Worm (Caenorhabditis elegans) whole organism, young adult: Measurements from ENCODE around the gene his-40.

Source experiments
- B0019.2 ChIP-seq: fragments of 200-800 bp; sonication (Bioruptor generic); conservative IDR thresholded peaks from 2 replicates; pipeline ENCODE4 v1.3.6; 2022; ENCODE audit warnings: missing genetic modification reagents, missing genetic modification characterization, missing compliant biosample characterization
- C17E4.6 ChIP-seq: fragments of 200-800 bp; sonication (Bioruptor generic); IDR thresholded peaks from 2 replicates; pipeline ENCODE4 v1.3.6; 2022; ENCODE audit warnings: missing genetic modification reagents, missing genetic modification characterization, missing compliant biosample characterization
- F22D6.2 ChIP-seq: sonication (generic microtip); optimal IDR thresholded peaks from 2 replicates; lab custom pipeline; 2016; ENCODE audit warnings: mild to moderate bottlenecking, missing genetic modification characterization, missing compliant biosample characterization
- F33H1.4 ChIP-seq: fragments of 200-800 bp; sonication (Bioruptor generic); IDR thresholded peaks from 2 replicates; pipeline ENCODE4 v1.3.6; 2022; ENCODE audit warnings: missing genetic modification reagents, missing genetic modification characterization, missing compliant biosample characterization
- F55B11.4 ChIP-seq: sonication (generic microtip); optimal IDR thresholded peaks from 2 replicates; lab custom pipeline; 2016; ENCODE audit warnings: missing compliant biosample characterization, missing genetic modification characterization, borderline replicate concordance; ENCODE audit not compliant: insufficient read depth
- K11D2.4 ChIP-seq: fragments of 200-800 bp; sonication (Bioruptor generic); IDR thresholded peaks from 2 replicates; pipeline ENCODE4 v1.3.6; 2022; ENCODE audit warnings: missing genetic modification reagents, missing genetic modification characterization, missing compliant biosample characterization
- T07F8.4 ChIP-seq: sonication (generic microtip); optimal IDR thresholded peaks from 2 replicates; lab custom pipeline; 2016; ENCODE audit warnings: mild to moderate bottlenecking, missing genetic modification characterization, moderate library complexity, missing compliant biosample characterization
- Y53F4B.3 ChIP-seq: fragments of 200-800 bp; sonication (Bioruptor generic); IDR thresholded peaks from 2 replicates; pipeline ENCODE4 v1.3.6; 2022; ENCODE audit warnings: missing genetic modification reagents, missing genetic modification characterization, missing compliant biosample characterization
- Y67H2A.10 ChIP-seq: fragments of 200-800 bp; sonication (Bioruptor generic); conservative IDR thresholded peaks from 2 replicates; pipeline ENCODE4 v1.3.6; 2022; ENCODE audit warnings: missing genetic modification reagents, missing genetic modification characterization, missing compliant biosample characterization
- aptf-2 ChIP-seq: fragments of 200-800 bp; sonication (Bioruptor generic); conservative IDR thresholded peaks from 2 replicates; pipeline ENCODE4 v1.3.6; 2022; ENCODE audit warnings: missing genetic modification reagents, missing genetic modification characterization, missing compliant biosample characterization
- aptf-3 ChIP-seq: fragments of 200-800 bp; sonication (Bioruptor generic); IDR thresholded peaks from 2 replicates; pipeline ENCODE4 v1.3.6; 2022; ENCODE audit warnings: missing genetic modification characterization, missing compliant biosample characterization
- athp-1 ChIP-seq: sonication (generic microtip); optimal IDR thresholded peaks from 2 replicates; lab custom pipeline; 2017; ENCODE audit warnings: mild to moderate bottlenecking, missing genetic modification characterization, missing compliant biosample characterization
- bed-2 ChIP-seq: fragments of 200-800 bp; sonication (Bioruptor generic); IDR thresholded peaks from 2 replicates; pipeline ENCODE4 v1.3.6; 2022; ENCODE audit warnings: missing genetic modification reagents, missing genetic modification characterization, missing compliant biosample characterization
- cebp-1 ChIP-seq, 2 experiments: fragments of 200-800 bp in 1 of 2; sonication (Bioruptor generic) in 1 of 2; sonication (generic microtip) in 1 of 2; IDR thresholded peaks in 1 of 2; optimal IDR thresholded peaks in 1 of 2; 2 replicates each; pipeline versions ENCODE4 v1.3.6 to Lab custom; 2017 to 2022; ENCODE audit warnings: missing compliant biosample characterization in 2 of 2, missing genetic modification characterization in 2 of 2, mild to moderate bottlenecking in 1 of 2, missing genetic modification reagents in 1 of 2, moderate library complexity in 1 of 2
- ceh-27 ChIP-seq: fragments of 200-800 bp; sonication (Bioruptor generic); optimal IDR thresholded peaks from 2 replicates; lab custom pipeline; 2018; ENCODE audit warnings: mild to moderate bottlenecking, missing genetic modification characterization, moderate library complexity, missing compliant biosample characterization
- die-1 ChIP-seq: sonication (generic microtip); optimal IDR thresholded peaks from 2 replicates; lab custom pipeline; 2016; ENCODE audit warnings: missing genotype, mild to moderate bottlenecking, missing genetic modification characterization, missing compliant biosample characterization
- dox-1 ChIP-seq: fragments of 200-800 bp; sonication (Bioruptor generic); IDR thresholded peaks from 2 replicates; pipeline ENCODE4 v1.3.6; 2022; ENCODE audit warnings: missing genetic modification reagents, missing genetic modification characterization, missing compliant biosample characterization
- efl-1 ChIP-seq: fragments of 150-350 bp; optimal IDR thresholded peaks from 2 replicates; lab custom pipeline; 2014; ENCODE audit warnings: missing biosample characterization, missing genetic modification reagents, missing genetic modification characterization
- egl-18 ChIP-seq: fragments of 200-800 bp; sonication (Bioruptor generic); IDR thresholded peaks from 2 replicates; pipeline ENCODE4 v1.3.6; 2022; ENCODE audit warnings: missing genetic modification reagents, missing genetic modification characterization, missing compliant biosample characterization
- egl-44 ChIP-seq: fragments of 200-800 bp; sonication (Bioruptor generic); IDR thresholded peaks from 2 replicates; pipeline ENCODE4 v1.3.6; 2022; ENCODE audit warnings: missing genetic modification reagents, missing genetic modification characterization, missing compliant biosample characterization
- ets-4 ChIP-seq: fragments of 200-800 bp; sonication (Bioruptor generic); optimal IDR thresholded peaks from 2 replicates; lab custom pipeline; 2018; ENCODE audit warnings: mild to moderate bottlenecking, missing genetic modification characterization, missing compliant biosample characterization
- fkh-3 ChIP-seq: sonication (generic microtip); optimal IDR thresholded peaks from 2 replicates; lab custom pipeline; 2016; ENCODE audit warnings: mild to moderate bottlenecking, missing genetic modification characterization, missing compliant biosample characterization
- gei-17 ChIP-seq: fragments of 200-800 bp; sonication (Bioruptor generic); optimal IDR thresholded peaks from 2 replicates; lab custom pipeline; 2018; ENCODE audit warnings: mild to moderate bottlenecking, missing genetic modification characterization, missing compliant biosample characterization
- hsf-1 ChIP-seq: fragments of 200-800 bp; sonication (Bioruptor generic); IDR thresholded peaks from 2 replicates; pipeline ENCODE4 v1.3.6; 2022; ENCODE audit warnings: missing genetic modification reagents, missing genetic modification characterization, missing compliant biosample characterization
- lag-1 ChIP-seq: fragments of 200-800 bp; sonication (Bioruptor generic); IDR thresholded peaks from 2 replicates; pipeline ENCODE4 v1.3.6; 2022; ENCODE audit warnings: missing genetic modification reagents, missing genetic modification characterization, missing compliant biosample characterization
- let-607 ChIP-seq, 2 experiments: fragments of 200-800 bp in 1 of 2; sonication (Bioruptor generic) in 1 of 2; sonication (generic microtip) in 1 of 2; optimal IDR thresholded peaks; 2 replicates each; lab custom pipeline; 2016 to 2018; ENCODE audit warnings: mild to moderate bottlenecking in 2 of 2, missing compliant biosample characterization in 2 of 2, missing genetic modification characterization in 2 of 2, moderate library complexity in 2 of 2, missing genotype in 1 of 2
- lin-35 ChIP-seq, 3 experiments: fragments of 150-350 bp in 2 of 3; sonication (generic microtip) in 1 of 3; optimal IDR thresholded peaks; 2 replicates each; lab custom pipeline; 2014 to 2018; ENCODE audit warnings: missing biosample characterization in 3 of 3, missing genetic modification characterization in 3 of 3, missing genetic modification reagents in 3 of 3
- lir-1 ChIP-seq: fragments of 200-800 bp; sonication (Bioruptor generic); conservative IDR thresholded peaks from 2 replicates; pipeline ENCODE4 v1.3.6; 2022; ENCODE audit warnings: missing genetic modification reagents, missing genetic modification characterization, missing compliant biosample characterization
- lsy-27 ChIP-seq: sonication (generic microtip); optimal IDR thresholded peaks from 2 replicates; lab custom pipeline; 2017; ENCODE audit warnings: missing genetic modification characterization, mild to moderate bottlenecking, missing compliant biosample characterization, antibody characterized with exemption, missing genotype, borderline replicate concordance; ENCODE audit not compliant: insufficient read depth
- madf-3 ChIP-seq: fragments of 200-800 bp; sonication (Bioruptor generic); IDR thresholded peaks from 2 replicates; pipeline ENCODE4 v1.3.6; 2022; ENCODE audit warnings: missing genetic modification reagents, missing genetic modification characterization, missing compliant biosample characterization
- mes-4 ChIP-seq: sonication (generic microtip); optimal IDR thresholded peaks from 2 replicates; lab custom pipeline; 2016; ENCODE audit warnings: missing genotype, missing genetic modification characterization, missing compliant biosample characterization
- nfyb-1 ChIP-seq: fragments of 200-800 bp; sonication (Bioruptor generic); IDR thresholded peaks from 2 replicates; pipeline ENCODE4 v1.3.6; 2022; ENCODE audit warnings: missing genetic modification reagents, missing genetic modification characterization, missing compliant biosample characterization
- nhr-80 ChIP-seq: sonication (generic microtip); optimal IDR thresholded peaks from 2 replicates; lab custom pipeline; 2016; ENCODE audit warnings: missing genetic modification characterization, missing compliant biosample characterization
- nhr-90 ChIP-seq: sonication (generic microtip); optimal IDR thresholded peaks from 2 replicates; lab custom pipeline; 2016; ENCODE audit warnings: missing genotype, mild to moderate bottlenecking, missing genetic modification characterization, missing compliant biosample characterization
- pha-4 ChIP-seq: fragments of 150-350 bp; sonication (generic microtip); optimal IDR thresholded peaks from 2 replicates; lab custom pipeline; 2014; ENCODE audit warnings: missing biosample characterization, missing genetic modification reagents, missing genetic modification characterization
- rcor-1 ChIP-seq: fragments of 200-800 bp; sonication (Bioruptor generic); IDR thresholded peaks from 2 replicates; pipeline ENCODE4 v1.3.6; 2022; ENCODE audit warnings: missing genetic modification reagents, missing genetic modification characterization, missing compliant biosample characterization
- rec-8 ChIP-seq, 2 experiments: sonication (generic microtip); optimal IDR thresholded peaks; 2 replicates each; lab custom pipeline; 2016; ENCODE audit warnings: mild to moderate bottlenecking in 2 of 2, missing genetic modification characterization in 2 of 2, missing genetic modification reagents in 2 of 2, missing genotype in 2 of 2, missing biosample characterization in 1 of 2, missing compliant biosample characterization in 1 of 2, moderate library complexity in 1 of 2
- snpc-4 ChIP-seq, 5 experiments: fragments of 150-350 bp in 1 of 5; sonication (generic microtip) in 4 of 5; optimal IDR thresholded peaks; 2 replicates each; lab custom pipeline; 2014 to 2018; ENCODE audit warnings: missing genetic modification characterization in 5 of 5, missing biosample characterization in 3 of 5, antibody characterized with exemption in 2 of 5, mild to moderate bottlenecking in 2 of 5, missing compliant biosample characterization in 2 of 5, missing genotype in 2 of 5, moderate library complexity in 2 of 5, missing genetic modification reagents in 1 of 5
- somi-1 ChIP-seq: fragments of 200-800 bp; sonication (Bioruptor generic); optimal IDR thresholded peaks from 2 replicates; lab custom pipeline; 2018; ENCODE audit warnings: mild to moderate bottlenecking, missing genetic modification characterization, missing compliant biosample characterization
- sptf-2 ChIP-seq: fragments of 200-800 bp; sonication (Bioruptor generic); optimal IDR thresholded peaks from 2 replicates; lab custom pipeline; 2018; ENCODE audit warnings: mild to moderate bottlenecking, missing genetic modification characterization, missing compliant biosample characterization
- tbp1 ChIP-seq: fragments of 200-800 bp; sonication (Bioruptor generic); optimal IDR thresholded peaks from 2 replicates; lab custom pipeline; 2018; ENCODE audit warnings: mild to moderate bottlenecking, missing genetic modification characterization, missing compliant biosample characterization
- tlf-1 ChIP-seq: fragments of 200-800 bp; sonication (Bioruptor generic); optimal IDR thresholded peaks from 2 replicates; lab custom pipeline; 2018; ENCODE audit warnings: mild to moderate bottlenecking, missing genetic modification characterization, missing compliant biosample characterization
- ztf-18 ChIP-seq: sonication (generic microtip); optimal IDR thresholded peaks from 2 replicates; lab custom pipeline; 2016; ENCODE audit warnings: missing genotype, mild to moderate bottlenecking, missing genetic modification characterization, missing compliant biosample characterization
- ztf-22 ChIP-seq: fragments of 200-800 bp; sonication (Bioruptor generic); optimal IDR thresholded peaks from 2 replicates; lab custom pipeline; 2018; ENCODE audit warnings: mild to moderate bottlenecking, missing genetic modification characterization, moderate library complexity, missing compliant biosample characterization
- ztf-28 ChIP-seq: fragments of 200-800 bp; sonication (Bioruptor generic); IDR thresholded peaks from 2 replicates; pipeline ENCODE4 v1.3.6; 2022; ENCODE audit warnings: missing genetic modification reagents, missing genetic modification characterization, missing compliant biosample characterization

The his-40 gene

ce11 chrX:7264591-7265306, 45.2 kb upstream of the his-40 start (continued):
- TF ChIP-seq lag-1 (GFP tag; lab: Robert Waterston, UW) (no peak), ztf-28 (GFP tag; lab: Robert Waterston, UW) (no peak), pha-4 (tag; lab: Kevin White, UChicago) (peak; percentile 38), ceh-27 (GFP tag; lab: Kevin White, UChicago) (peak; percentile 93), dox-1 (GFP tag; lab: Robert Waterston, UW) (peak; percentile 92; the same call in 1 of the 2 replicates), rec-8 (tag; optimal IDR thresholded peaks at IDR 0.05; lab: Kevin White, UChicago) (no peak), efl-1 (GFP tag; lab: Kevin White, UChicago) (no peak), nhr-90 (tag; lab: Kevin White, UChicago) (peak; percentile 58), F22D6.2 (tag; lab: Kevin White, UChicago) (peak; percentile 2), nfyb-1 (GFP tag; lab: Robert Waterston, UW) (peak; percentile 86), ztf-22 (GFP tag; lab: Kevin White, UChicago) (peak; percentile 56), tlf-1 (GFP tag; lab: Kevin White, UChicago) (no peak), let-607 (tag; optimal IDR thresholded peaks at IDR 0.05; lab: Kevin White, UChicago) (peak; percentile 2 to 61), F33H1.4 (no peak), F55B11.4 (tag; lab: Kevin White, UChicago) (no peak), sptf-2 (no peak), gei-17 (GFP tag; lab: Kevin White, UChicago) (peak; percentile 80), aptf-3 (GFP tag; lab: Robert Waterston, UW) (no peak), cebp-1 (GFP tag; IDR thresholded peaks at IDR 0.05; lab: Robert Waterston, UW) (peak; percentile 72), cebp-1 (tag; optimal IDR thresholded peaks at IDR 0.05; lab: Kevin White, UChicago) (peak; percentile 89), nhr-80 (tag; lab: Kevin White, UChicago) (peak; percentile 95), K11D2.4 (GFP tag; lab: Robert Waterston, UW) (peak; percentile 81), Y67H2A.10 (GFP tag; lab: Robert Waterston, UW) (no peak), fkh-3 (no peak), athp-1 (tag; lab: Kevin White, UChicago) (no peak), T07F8.4 (no peak), C17E4.6 (GFP tag; lab: Robert Waterston, UW) (peak; percentile 17; the same call in 1 of the 2 replicates), egl-44 (GFP tag; lab: Robert Waterston, UW) (no peak), lsy-27 (tag; lab: Kevin White, UChicago) (no peak), egl-18 (GFP tag; lab: Robert Waterston, UW) (0 out of 2 replicates have a peak, but pooled peaks have one; percentile 16), ztf-18 (tag; lab: Kevin White, UChicago) (peak; percentile 66), lin-35 (GFP tag; optimal IDR thresholded peaks at IDR 0.05; lab: Kevin White, UChicago) (peak in 1 of 3 experiments; percentile 54), Y53F4B.3 (GFP tag; lab: Robert Waterston, UW) (no peak), hsf-1 (no peak), madf-3 (GFP tag; lab: Robert Waterston, UW) (no peak), bed-2 (GFP tag; lab: Robert Waterston, UW) (no peak), ets-4 (GFP tag; lab: Kevin White, UChicago) (no peak), rcor-1 (peak; percentile 77), B0019.2 (no peak), aptf-2 (GFP tag; lab: Robert Waterston, UW) (no peak), mes-4 (peak; percentile 7), somi-1 (GFP tag; lab: Kevin White, UChicago) (peak; percentile 54), tbp1 (GFP tag; lab: Kevin White, UChicago) (peak; percentile 61), snpc-4 (GFP tag; optimal IDR thresholded peaks at IDR 0.05; lab: Kevin White, UChicago) (no peak), snpc-4 (tag; optimal IDR thresholded peaks at IDR 0.05; lab: Kevin White, UChicago) (peak in 3 of 4 experiments; percentile 49 to 79 (median 73)), die-1 (tag; lab: Kevin White, UChicago) (peak; percentile 56), lir-1 (GFP tag; lab: Robert Waterston, UW) (peak; percentile 100)
